Worm (Caenorhabditis elegans): ENCODE measurements around the gene fcmt-1.

The fcmt-1 gene

DNA sequence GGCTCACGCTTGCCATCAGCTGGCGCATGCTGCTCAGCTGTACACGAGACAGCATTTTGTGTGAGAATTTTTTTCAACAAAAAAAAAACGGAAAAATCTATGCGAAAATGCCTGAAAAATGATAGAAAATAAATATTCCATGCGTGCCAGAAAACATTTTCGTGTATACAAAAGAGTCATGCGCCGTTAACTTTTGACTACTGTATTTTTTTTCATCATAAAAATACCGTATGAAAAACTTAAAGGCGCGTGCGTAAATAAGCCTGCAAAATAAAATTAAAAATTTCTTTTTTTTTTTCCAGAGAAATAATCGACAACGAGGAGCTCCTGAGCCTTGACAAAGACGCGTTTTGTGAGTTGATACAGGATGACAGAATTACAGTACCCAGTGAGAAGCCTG lies 19.4 kb downstream of the fcmt-1 start:
- TF ChIP-seq ceh-13 (GFP tag; optimal IDR thresholded peaks at IDR 0.05) (no peak), B0310.2 (tag; optimal IDR thresholded peaks at IDR 0.05) (no peak), hmg-4 (GFP tag; optimal IDR thresholded peaks at IDR 0.05) (no peak), tra-4 (tag; optimal IDR thresholded peaks at IDR 0.05) (no peak), ets-7 (tag; optimal IDR thresholded peaks at IDR 0.05) (no peak), sea-1 (GFP tag; conservative IDR thresholded peaks at IDR 0.05) (no peak), F13C5.2 (tag; optimal IDR thresholded peaks at IDR 0.05) (no peak), ama-1 (optimal IDR thresholded peaks at IDR 0.05) (no peak), tbx-37 (GFP tag; conservative IDR thresholded peaks at IDR 0.05) (no peak), ceh-36 (tag; optimal IDR thresholded peaks at IDR 0.05) (no peak), scrt-1 (GFP tag; IDR thresholded peaks at IDR 0.05) (no peak), pes-1 (GFP tag; IDR thresholded peaks at IDR 0.05) (no peak), aly-1 (tag; optimal IDR thresholded peaks at IDR 0.05) (no peak), tbx-11 (GFP tag; IDR thresholded peaks at IDR 0.05) (no peak), flt-1 (GFP tag; IDR thresholded peaks at IDR 0.05) (no peak)

DNA sequence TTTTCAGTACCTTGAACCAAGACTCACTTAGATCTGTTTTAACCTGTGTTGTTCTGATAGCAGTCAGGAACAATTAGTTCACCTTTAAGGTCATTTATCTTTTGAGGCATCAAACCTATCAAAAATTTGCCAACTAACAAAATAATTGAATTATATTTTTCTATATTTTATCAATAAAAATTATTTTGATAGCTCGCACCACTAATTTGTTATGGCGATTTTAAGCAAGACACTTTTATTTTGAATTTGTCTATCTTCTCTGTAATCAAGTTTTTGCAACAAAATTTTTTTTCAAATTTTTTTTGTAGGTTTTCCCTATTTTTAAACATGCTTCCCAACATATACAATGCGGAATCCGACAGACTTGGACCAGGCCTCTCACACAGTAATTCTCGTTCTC lies 20.7 kb downstream of the fcmt-1 start, which contains the start of gene kel-1:
Gene kel-1 (plus strand): TSS at position 301 of the 400 bp plus-strand sequence.
- TF ChIP-seq ceh-13 (GFP tag; optimal IDR thresholded peaks at IDR 0.05): no peak
- TF ChIP-seq F13C5.2 (tag; optimal IDR thresholded peaks at IDR 0.05): no peak
- TF ChIP-seq pes-1 (GFP tag; IDR thresholded peaks at IDR 0.05): no peak
- no peak for TF ChIP-seq tra-4 (tag; optimal IDR thresholded peaks at IDR 0.05)
- TF ChIP-seq ets-7 (tag; optimal IDR thresholded peaks at IDR 0.05): no peak
- TF ChIP-seq tbx-11 (GFP tag; IDR thresholded peaks at IDR 0.05): no peak
- no peak for TF ChIP-seq B0310.2 (tag; optimal IDR thresholded peaks at IDR 0.05)

DNA sequence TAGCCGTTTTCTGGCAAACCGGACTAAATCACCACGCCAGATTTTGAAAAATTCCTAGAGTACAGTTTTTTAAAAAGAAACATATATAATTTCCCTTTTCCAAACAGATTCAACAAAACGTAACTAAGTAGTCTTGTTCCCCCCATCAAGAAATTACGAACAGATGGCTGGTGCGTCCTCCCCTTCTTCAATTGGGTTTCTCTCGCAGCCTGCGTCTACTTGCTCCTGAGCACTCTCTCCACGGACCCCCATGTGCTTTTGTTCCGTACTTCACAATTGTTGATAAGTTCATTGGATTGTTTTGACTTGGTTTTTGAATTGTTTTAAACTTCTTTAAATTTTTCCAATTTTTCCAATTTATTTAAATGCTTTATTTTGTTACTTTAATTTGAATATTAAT lies 21.4 kb downstream of the fcmt-1 start:
- TF ChIP-seq ama-1 (optimal IDR thresholded peaks at IDR 0.05) (no peak), hnd-1 (tag; optimal IDR thresholded peaks at IDR 0.05) (no peak), tra-4 (tag; optimal IDR thresholded peaks at IDR 0.05) (no peak), ceh-36 (tag; optimal IDR thresholded peaks at IDR 0.05) (no peak), hmbx-1 (tag; optimal IDR thresholded peaks at IDR 0.05) (no peak), scrt-1 (GFP tag; IDR thresholded peaks at IDR 0.05) (no peak), ceh-13 (GFP tag; optimal IDR thresholded peaks at IDR 0.05) (no peak), aly-1 (tag; optimal IDR thresholded peaks at IDR 0.05) (no peak), tbx-37 (GFP tag; conservative IDR thresholded peaks at IDR 0.05) (no peak), flt-1 (GFP tag; IDR thresholded peaks at IDR 0.05) (no peak), pes-1 (GFP tag; IDR thresholded peaks at IDR 0.05) (no peak), ets-7 (tag; optimal IDR thresholded peaks at IDR 0.05) (no peak), hmg-4 (GFP tag; optimal IDR thresholded peaks at IDR 0.05) (no peak), B0310.2 (tag; optimal IDR thresholded peaks at IDR 0.05) (no peak), F13C5.2 (tag; optimal IDR thresholded peaks at IDR 0.05) (no peak), tbx-11 (GFP tag; IDR thresholded peaks at IDR 0.05) (no peak), sea-1 (GFP tag; conservative IDR thresholded peaks at IDR 0.05) (no peak)

DNA sequence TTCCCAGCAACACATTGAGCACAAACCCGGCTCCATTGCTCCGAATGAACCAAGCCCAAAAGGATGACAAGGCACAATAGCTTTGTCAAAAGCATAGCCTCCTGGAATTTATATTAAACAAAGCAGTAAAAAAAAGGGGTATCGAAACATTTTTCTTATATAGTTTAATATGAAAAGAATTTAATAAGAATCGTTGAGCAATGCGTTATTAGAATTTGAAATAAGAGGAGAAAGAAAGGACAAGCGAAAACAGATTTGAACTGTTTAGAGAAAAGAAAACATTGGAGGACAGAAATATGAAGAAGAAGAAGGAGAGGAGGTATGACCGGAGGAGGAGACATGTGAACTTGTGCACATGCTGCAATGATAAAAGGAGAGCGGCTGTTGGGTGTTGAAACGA lies 24.2 kb downstream of the fcmt-1 start, which contains the start of gene C47D12.5:
Gene C47D12.5 (minus strand): TSS at position 101 of the 400 bp plus-strand sequence.
- no peak for TF ChIP-seq scrt-1 (GFP tag; IDR thresholded peaks at IDR 0.05)
- no peak for TF ChIP-seq hmbx-1 (tag; optimal IDR thresholded peaks at IDR 0.05)
- no peak for TF ChIP-seq hnd-1 (tag; optimal IDR thresholded peaks at IDR 0.05)
- TF ChIP-seq flt-1 (GFP tag; IDR thresholded peaks at IDR 0.05): no peak
- TF ChIP-seq tbx-37 (GFP tag; conservative IDR thresholded peaks at IDR 0.05): no peak
- no peak for TF ChIP-seq F13C5.2 (tag; optimal IDR thresholded peaks at IDR 0.05)
- no peak for TF ChIP-seq ets-7 (tag; optimal IDR thresholded peaks at IDR 0.05)
- TF ChIP-seq ceh-13 (GFP tag; optimal IDR thresholded peaks at IDR 0.05): no peak
- no peak for TF ChIP-seq tbx-11 (GFP tag; IDR thresholded peaks at IDR 0.05)
- TF ChIP-seq tra-4 (tag; optimal IDR thresholded peaks at IDR 0.05): no peak
- no peak for TF ChIP-seq aly-1 (tag; optimal IDR thresholded peaks at IDR 0.05)
- no peak for TF ChIP-seq hmg-4 (GFP tag; optimal IDR thresholded peaks at IDR 0.05)
- TF ChIP-seq sea-1 (GFP tag; conservative IDR thresholded peaks at IDR 0.05): no peak

DNA sequence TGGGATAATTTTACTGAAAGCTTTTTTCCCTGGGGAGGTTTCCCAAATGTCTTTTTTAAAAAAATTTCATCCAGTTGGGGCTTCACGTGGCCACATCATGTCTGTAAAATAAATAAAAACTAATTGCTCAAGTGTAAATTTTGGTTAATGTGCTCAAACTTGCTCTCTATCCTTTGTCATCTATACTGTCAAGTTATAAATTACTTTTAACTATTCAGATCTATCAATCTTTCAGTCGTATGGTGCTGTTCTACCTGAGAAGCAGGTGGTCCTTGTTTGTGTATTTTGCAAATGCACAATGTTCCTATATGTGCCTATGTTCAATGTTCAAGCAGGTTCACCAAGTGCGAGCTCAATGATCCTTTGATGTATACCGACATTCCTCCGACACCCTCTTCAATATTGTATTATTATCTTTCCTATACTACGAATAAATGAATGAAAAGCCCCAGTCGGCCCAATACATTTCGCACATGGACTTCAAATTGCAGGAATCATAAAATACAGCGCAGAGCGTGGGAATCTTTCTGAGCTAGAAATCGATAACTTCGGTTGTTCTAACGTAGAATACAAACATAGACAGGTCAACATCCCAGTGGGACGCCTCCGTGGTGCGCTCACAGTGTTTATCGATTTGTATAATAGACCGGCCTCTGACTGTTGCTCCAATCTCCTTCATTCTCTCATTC lies 28.1 kb downstream of the fcmt-1 start, which contains the start of the genes sfxn-1.4 and C47D12.4:
Gene sfxn-1.4 (minus strand): TSS at position 101 of the 689 bp plus-strand sequence.
Gene C47D12.4 (plus strand): TSS at position 639 of the 689 bp plus-strand sequence.
- TF ChIP-seq hnd-1 (tag; optimal IDR thresholded peaks at IDR 0.05) (no peak), flt-1 (GFP tag; IDR thresholded peaks at IDR 0.05) (no peak), ama-1 (optimal IDR thresholded peaks at IDR 0.05) (no peak)

DNA sequence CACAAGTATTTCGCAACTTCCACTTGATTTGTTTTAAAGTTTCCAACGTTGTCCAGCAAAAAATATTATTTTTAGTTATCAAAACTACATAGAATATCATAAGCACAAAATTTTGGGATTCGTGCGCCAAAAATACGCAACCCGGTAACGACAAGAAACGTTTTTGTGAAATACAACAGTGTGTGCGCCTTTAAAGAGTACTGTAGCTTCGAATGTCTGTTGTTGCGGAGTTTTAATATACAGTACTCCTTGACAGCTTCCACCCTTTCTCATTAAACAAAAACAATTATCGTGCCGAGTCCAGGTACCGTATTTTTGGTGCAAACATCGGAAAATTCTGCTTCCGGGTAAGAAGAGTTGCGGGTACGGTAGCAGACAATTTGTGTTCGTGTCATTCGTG lies 29.1 kb downstream of the fcmt-1 start:
- TF ChIP-seq sea-1 (GFP tag; conservative IDR thresholded peaks at IDR 0.05): no peak
- no peak for TF ChIP-seq pes-1 (GFP tag; IDR thresholded peaks at IDR 0.05)
- no peak for TF ChIP-seq hmg-4 (GFP tag; optimal IDR thresholded peaks at IDR 0.05)
- TF ChIP-seq hnd-1 (tag; optimal IDR thresholded peaks at IDR 0.05): no peak
- TF ChIP-seq ama-1 (optimal IDR thresholded peaks at IDR 0.05): no peak

DNA sequence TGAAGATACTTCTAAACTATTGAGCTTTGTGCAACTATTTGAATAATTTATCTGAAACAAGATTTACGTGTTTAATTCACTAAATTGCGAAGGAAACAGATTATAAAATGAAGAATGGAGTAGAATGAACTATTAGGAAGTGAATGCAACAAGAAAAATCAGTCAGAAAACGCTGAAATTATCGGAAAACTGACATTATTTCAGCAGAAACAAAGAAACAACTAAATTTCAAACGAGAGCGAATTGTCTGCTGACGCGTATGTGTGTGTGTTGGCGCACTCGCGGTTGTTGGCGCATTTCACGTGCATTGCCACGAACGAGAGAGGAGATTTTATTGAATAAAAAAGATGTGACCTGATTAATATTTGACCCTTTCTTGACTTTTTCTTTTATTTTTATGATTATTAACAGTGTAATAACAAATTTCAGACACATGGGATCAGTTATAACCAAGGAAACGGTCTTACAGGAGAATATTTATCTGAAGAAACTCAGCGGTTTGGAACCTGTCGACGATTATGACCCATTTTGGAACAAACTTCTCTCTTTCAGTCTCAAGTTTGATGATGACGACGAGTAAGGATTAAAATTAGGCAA lies 33.4 kb downstream of the fcmt-1 start, which contains the start of the genes trr-1 and C47D12.2:
Gene trr-1 (minus strand): TSS at position 51 of the 597 bp plus-strand sequence.
Gene C47D12.2 (plus strand): TSS at position 430 of the 597 bp plus-strand sequence.
- TF ChIP-seq hmg-4 (GFP tag; optimal IDR thresholded peaks at IDR 0.05) (no peak), tbx-37 (GFP tag; conservative IDR thresholded peaks at IDR 0.05) (no peak), F13C5.2 (tag; optimal IDR thresholded peaks at IDR 0.05) (peak; percentile 39), tbx-11 (GFP tag; IDR thresholded peaks at IDR 0.05) (no peak), hnd-1 (tag; optimal IDR thresholded peaks at IDR 0.05) (no peak), ama-1 (optimal IDR thresholded peaks at IDR 0.05) (no peak), scrt-1 (GFP tag; IDR thresholded peaks at IDR 0.05) (no peak), aly-1 (tag; optimal IDR thresholded peaks at IDR 0.05) (no peak), pes-1 (GFP tag; IDR thresholded peaks at IDR 0.05) (no peak), hmbx-1 (tag; optimal IDR thresholded peaks at IDR 0.05) (no peak), flt-1 (GFP tag; IDR thresholded peaks at IDR 0.05) (0 out of 2 replicates have a peak, but pooled peaks have one; percentile 48), ceh-13 (GFP tag; optimal IDR thresholded peaks at IDR 0.05) (no peak), ceh-36 (tag; optimal IDR thresholded peaks at IDR 0.05) (no peak)

Measured in whole organism, early embryonic.